Worm (Caenorhabditis elegans) whole organism, early embryonic: ENCODE results near the gene col-164.

Source experiments
- B0310.2 ChIP-seq: sonication (generic microtip); optimal IDR thresholded peaks from 2 replicates; lab custom pipeline; 2016; ENCODE audit warnings: mild to moderate bottlenecking, missing genetic modification characterization, missing compliant biosample characterization
- F13C5.2 ChIP-seq: sonication (generic microtip); optimal IDR thresholded peaks from 2 replicates; lab custom pipeline; 2017; ENCODE audit warnings: mild to moderate bottlenecking, missing genetic modification characterization, inconsistent platforms, missing compliant biosample characterization
- aly-1 ChIP-seq: sonication (generic microtip); optimal IDR thresholded peaks from 2 replicates; lab custom pipeline; 2016; ENCODE audit warnings: missing genetic modification characterization, missing compliant biosample characterization
- ama-1 ChIP-seq: fragments of 150-350 bp; optimal IDR thresholded peaks from 2 replicates; lab custom pipeline; 2014
- ceh-13 ChIP-seq: fragments of 200-800 bp; sonication (Bioruptor generic); optimal IDR thresholded peaks from 2 replicates; lab custom pipeline; 2018; ENCODE audit warnings: mild to moderate bottlenecking, missing genetic modification characterization, missing compliant biosample characterization
- ceh-36 ChIP-seq: sonication (generic microtip); optimal IDR thresholded peaks from 2 replicates; lab custom pipeline; 2016; ENCODE audit warnings: missing genetic modification characterization, inconsistent platforms, missing compliant biosample characterization
- ets-7 ChIP-seq: sonication (generic microtip); optimal IDR thresholded peaks from 2 replicates; lab custom pipeline; 2016; ENCODE audit warnings: missing genotype, missing genetic modification characterization, missing compliant biosample characterization
- flt-1 ChIP-seq: fragments of 200-800 bp; sonication (Bioruptor generic); IDR thresholded peaks from 2 replicates; pipeline ENCODE4 v1.3.6; 2022; ENCODE audit warnings: missing genetic modification characterization, missing compliant biosample characterization
- hmbx-1 ChIP-seq: sonication (generic microtip); optimal IDR thresholded peaks from 2 replicates; lab custom pipeline; 2016; ENCODE audit warnings: mild to moderate bottlenecking, missing genetic modification characterization, missing compliant biosample characterization
- hmg-4 ChIP-seq: fragments of 200-800 bp; sonication (Bioruptor generic); optimal IDR thresholded peaks from 2 replicates; lab custom pipeline; 2018; ENCODE audit warnings: mild to moderate bottlenecking, missing genetic modification characterization, missing compliant biosample characterization
- hnd-1 ChIP-seq: sonication (generic microtip); optimal IDR thresholded peaks from 2 replicates; lab custom pipeline; 2016; ENCODE audit warnings: missing genetic modification characterization, missing compliant biosample characterization
- pes-1 ChIP-seq: fragments of 200-800 bp; sonication (Bioruptor generic); IDR thresholded peaks from 2 replicates; pipeline ENCODE4 v1.3.6; 2022; ENCODE audit warnings: missing genetic modification reagents, missing genetic modification characterization, missing compliant biosample characterization
- scrt-1 ChIP-seq: fragments of 200-800 bp; sonication (Bioruptor generic); IDR thresholded peaks from 2 replicates; pipeline ENCODE4 v1.3.6; 2022; ENCODE audit warnings: missing genetic modification characterization, missing compliant biosample characterization
- sea-1 ChIP-seq: fragments of 200-800 bp; sonication (Bioruptor generic); conservative IDR thresholded peaks from 2 replicates; pipeline ENCODE4 v1.3.6; 2022; ENCODE audit warnings: missing genetic modification characterization, missing compliant biosample characterization
- tbx-11 ChIP-seq: fragments of 200-800 bp; sonication (Bioruptor generic); IDR thresholded peaks from 2 replicates; pipeline ENCODE4 v1.3.6; 2022; ENCODE audit warnings: missing genetic modification characterization, missing compliant biosample characterization
- tbx-37 ChIP-seq: fragments of 200-800 bp; sonication (Bioruptor generic); conservative IDR thresholded peaks from 2 replicates; pipeline ENCODE4 v1.3.6; 2022; ENCODE audit warnings: missing genetic modification reagents, missing genetic modification characterization, missing compliant biosample characterization
- tra-4 ChIP-seq: sonication (generic microtip); optimal IDR thresholded peaks from 2 replicates; lab custom pipeline; 2017; ENCODE audit warnings: missing genetic modification characterization, missing compliant biosample characterization

col-164 gene

ce11 chrX:2108182-2108581, 14.9 kb downstream of the col-164 start:
- TF ChIP-seq tbx-37 = 0 out of 2 replicates have a peak, but pooled peaks have one; percentile 23
- no peak for TF ChIP-seq aly-1 (tag; lab: Kevin White, UChicago)
- TF ChIP-seq sea-1 = 0 out of 2 replicates have a peak, but pooled peaks have one; percentile 16
- TF ChIP-seq hnd-1 (tag; lab: Kevin White, UChicago) = no peak
- TF ChIP-seq ets-7 = no peak
- 0 out of 2 replicates have a peak, but pooled peaks have one; percentile 8 for TF ChIP-seq tbx-11 (GFP tag; lab: Robert Waterston, UW)
- no peak for TF ChIP-seq hmbx-1 (tag; lab: Kevin White, UChicago)

ce11 chrX:2108682-2109081, 15.4 kb downstream of the col-164 start, which contains the start of gene F53B1.2:
F53B1.2 (plus strand) TSS chrX:2108982.
- no peak for TF ChIP-seq aly-1 (tag; lab: Kevin White, UChicago)
- TF ChIP-seq flt-1 = no peak
- TF ChIP-seq tra-4 (tag; lab: Kevin White, UChicago) = no peak
- no peak for TF ChIP-seq tbx-37

- TF ChIP-seq hmbx-1 (tag; lab: Kevin White, UChicago) = no peak
- no peak for TF ChIP-seq aly-1 (tag; lab: Kevin White, UChicago)
- TF ChIP-seq scrt-1 = no peak
- TF ChIP-seq hmg-4 (GFP tag; lab: Kevin White, UChicago) = no peak
- no peak for TF ChIP-seq flt-1
- TF ChIP-seq sea-1 = no peak
- TF ChIP-seq hnd-1 (tag; lab: Kevin White, UChicago) = no peak
- no peak for TF ChIP-seq B0310.2 (tag; lab: Kevin White, UChicago)
- no peak for TF ChIP-seq ceh-13
- no peak for TF ChIP-seq ceh-36
- no peak for TF ChIP-seq pes-1 (GFP tag; lab: Robert Waterston, UW)
- TF ChIP-seq tbx-37 = no peak
- TF ChIP-seq tbx-11 (GFP tag; lab: Robert Waterston, UW) = no peak
- no peak for TF ChIP-seq ama-1 (lab: Kevin White, UChicago)
- TF ChIP-seq tra-4 (tag; lab: Kevin White, UChicago) = no peak
- no peak for TF ChIP-seq ets-7
- no peak for TF ChIP-seq F13C5.2 (tag; lab: Kevin White, UChicago)
Measured at ce11 chrX:2110603-2111327, 17.5 kb downstream of the col-164 start.

ce11 chrX:2113004-2113403, 19.7 kb downstream of the col-164 start, which contains the start of gene bus-5:
bus-5 (minus strand) TSS chrX:2113104.
- no peak for TF ChIP-seq scrt-1
- TF ChIP-seq hnd-1 (tag; lab: Kevin White, UChicago) = no peak
- no peak for TF ChIP-seq ceh-13
- no peak for TF ChIP-seq sea-1
- TF ChIP-seq tra-4 (tag; lab: Kevin White, UChicago) = no peak
- no peak for TF ChIP-seq tbx-37
- no peak for TF ChIP-seq hmg-4 (GFP tag; lab: Kevin White, UChicago)
- no peak for TF ChIP-seq ceh-36
- no peak for TF ChIP-seq tbx-11 (GFP tag; lab: Robert Waterston, UW)
- TF ChIP-seq ets-7 = no peak
- TF ChIP-seq aly-1 (tag; lab: Kevin White, UChicago) = no peak
- no peak for TF ChIP-seq ama-1 (lab: Kevin White, UChicago)
- TF ChIP-seq pes-1 (GFP tag; lab: Robert Waterston, UW) = no peak
- no peak for TF ChIP-seq flt-1
- no peak for TF ChIP-seq hmbx-1 (tag; lab: Kevin White, UChicago)
- no peak for TF ChIP-seq B0310.2 (tag; lab: Kevin White, UChicago)

ce11 chrX:2114171-2114570, 20.9 kb downstream of the col-164 start:
- no peak for TF ChIP-seq hmg-4 (GFP tag; lab: Kevin White, UChicago)
- no peak for TF ChIP-seq B0310.2 (tag; lab: Kevin White, UChicago)
- no peak for TF ChIP-seq tra-4 (tag; lab: Kevin White, UChicago)
- no peak for TF ChIP-seq aly-1 (tag; lab: Kevin White, UChicago)
- TF ChIP-seq F13C5.2 (tag; lab: Kevin White, UChicago) = no peak
- TF ChIP-seq tbx-11 (GFP tag; lab: Robert Waterston, UW) = no peak
- no peak for TF ChIP-seq hnd-1 (tag; lab: Kevin White, UChicago)
- TF ChIP-seq hmbx-1 (tag; lab: Kevin White, UChicago) = no peak
- no peak for TF ChIP-seq pes-1 (GFP tag; lab: Robert Waterston, UW)
- no peak for TF ChIP-seq tbx-37

ce11 chrX:2116304-2116867, 23.1 kb downstream of the col-164 start:
- no peak for TF ChIP-seq scrt-1
- TF ChIP-seq tbx-11 (GFP tag; lab: Robert Waterston, UW) = no peak
- no peak for TF ChIP-seq ceh-36
- no peak for TF ChIP-seq aly-1 (tag; lab: Kevin White, UChicago)
- TF ChIP-seq B0310.2 (tag; lab: Kevin White, UChicago) = no peak
- TF ChIP-seq ceh-13 = no peak
- TF ChIP-seq hnd-1 (tag; lab: Kevin White, UChicago) = no peak
- TF ChIP-seq tbx-37 = no peak
- TF ChIP-seq hmg-4 (GFP tag; lab: Kevin White, UChicago) = no peak

ce11 chrX:2118162-2118561, 24.9 kb downstream of the col-164 start, which contains the start of gene swip-10:
swip-10 (minus strand) TSS chrX:2118262.
- no peak for TF ChIP-seq ets-7
- no peak for TF ChIP-seq hmg-4 (GFP tag; lab: Kevin White, UChicago)
- no peak for TF ChIP-seq aly-1 (tag; lab: Kevin White, UChicago)
- no peak for TF ChIP-seq scrt-1
- TF ChIP-seq pes-1 (GFP tag; lab: Robert Waterston, UW) = no peak
- TF ChIP-seq B0310.2 (tag; lab: Kevin White, UChicago) = no peak
- no peak for TF ChIP-seq flt-1
- no peak for TF ChIP-seq hnd-1 (tag; lab: Kevin White, UChicago)
